Fruit fly (Drosophila melanogaster): ENCODE data around the gene Hexim.
A peak's percentile ranks its signal among the peaks of the same experiment; 100 is the strongest.

The Hexim gene

DNA sequence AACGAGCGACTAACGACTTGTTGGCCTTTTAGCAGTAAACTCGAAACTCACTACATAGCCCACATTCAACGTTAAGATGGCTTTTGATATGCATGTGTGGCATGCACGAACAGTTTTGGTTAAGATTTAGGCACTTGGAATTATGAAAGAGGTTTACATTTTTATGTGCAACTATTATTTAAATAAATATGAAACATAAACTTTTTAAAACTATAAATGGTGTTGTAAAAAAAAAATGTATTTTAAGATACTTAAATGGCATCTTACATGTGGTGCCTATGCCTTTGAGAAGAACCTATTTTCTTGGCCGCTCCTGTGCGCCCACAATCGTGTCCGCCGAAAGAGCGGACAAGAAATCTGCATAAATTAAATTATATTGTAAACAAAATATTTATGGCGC, 47.1 kb downstream of the Hexim start:
- TF ChIP-seq CG11294 (GFP tag; IDR thresholded peaks at IDR 0.05) = no peak
- peak; percentile 48; the same call in 1 of the 2 replicates for TF ChIP-seq CG15336 (GFP tag; IDR thresholded peaks at IDR 0.05)
- TF ChIP-seq CG6163 (GFP tag; IDR thresholded peaks at IDR 0.05) = peak; percentile 10; the same call in 1 of the 3 replicates
- no peak for TF ChIP-seq CG16779 (tag; optimal IDR thresholded peaks at IDR 0.05)
- peak; percentile 7; the same call in 2 of the 3 replicates for TF ChIP-seq eg (GFP tag; IDR thresholded peaks at IDR 0.05)
- TF ChIP-seq Eip75B (GFP tag; optimal IDR thresholded peaks at IDR 0.05) = no peak
- TF ChIP-seq CG10669 (GFP tag; optimal IDR thresholded peaks at IDR 0.05) = no peak
- no peak for TF ChIP-seq Ets21C (GFP tag; optimal IDR thresholded peaks at IDR 0.05)
- TF ChIP-seq fd59A (GFP tag; optimal IDR thresholded peaks at IDR 0.05) = no peak
- TF ChIP-seq CG8119 (GFP tag; IDR thresholded peaks at IDR 0.05) = no peak
- peak; percentile 61 for TF ChIP-seq Eip78C (GFP tag)
- no peak for TF ChIP-seq Gug (GFP tag; IDR thresholded peaks at IDR 0.05)
- TF ChIP-seq spab (GFP tag; optimal IDR thresholded peaks at IDR 0.05) = no peak
- no peak for TF ChIP-seq net (GFP tag; optimal IDR thresholded peaks at IDR 0.05)
- no peak for TF ChIP-seq dsx (GFP tag; optimal IDR thresholded peaks at IDR 0.05; ENCODE audit: poor library complexity, severe bottlenecking)
- no peak for TF ChIP-seq CG34406 (GFP tag; optimal IDR thresholded peaks at IDR 0.05)
- no peak for TF ChIP-seq pdm3 (GFP tag; optimal IDR thresholded peaks at IDR 0.05)
- TF ChIP-seq CG6792 (GFP tag; optimal IDR thresholded peaks at IDR 0.05) = no peak
- TF ChIP-seq CG11762 (GFP tag; optimal IDR thresholded peaks at IDR 0.05; ENCODE audit: insufficient read depth) = no peak
- no peak for TF ChIP-seq Ets96B (tag; optimal IDR thresholded peaks at IDR 0.05)
- TF ChIP-seq achi (GFP tag; optimal IDR thresholded peaks at IDR 0.05) = no peak
- no peak for TF ChIP-seq lz (GFP tag; optimal IDR thresholded peaks at IDR 0.05)

DNA sequence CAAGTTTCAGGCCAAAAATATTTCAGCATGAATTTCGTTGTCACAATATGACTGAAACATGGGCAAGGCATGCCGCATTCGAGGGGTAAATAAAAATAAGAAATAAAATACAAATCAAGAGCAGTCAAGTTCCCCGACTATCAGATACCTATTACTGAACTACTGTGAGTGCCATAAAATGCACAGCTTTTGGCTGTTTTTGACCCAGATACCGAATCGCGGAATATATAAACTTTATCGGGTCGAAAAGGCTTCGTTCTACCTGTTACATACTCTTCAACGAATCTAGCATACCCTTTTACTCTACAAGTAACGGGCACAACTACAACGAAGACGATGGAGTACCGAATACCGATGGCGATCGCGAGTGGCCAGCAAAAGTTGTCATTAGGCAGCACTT, 47.6 kb downstream of the Hexim start:
- TF ChIP-seq topi (GFP tag; optimal IDR thresholded peaks at IDR 0.05) (peak; percentile 65), CG6276 (GFP tag; optimal IDR thresholded peaks at IDR 0.05) (peak; percentile 1), fd85E (GFP tag; optimal IDR thresholded peaks at IDR 0.05) (no peak), dsx (GFP tag; optimal IDR thresholded peaks at IDR 0.05; ENCODE audit: poor library complexity, severe bottlenecking) (peak; percentile 13), net (GFP tag; optimal IDR thresholded peaks at IDR 0.05) (peak; percentile 59), CG1621 (tag; optimal IDR thresholded peaks at IDR 0.05) (no peak), Smox (GFP tag; optimal IDR thresholded peaks at IDR 0.05) (peak; percentile 58), CG32006 (GFP tag; optimal IDR thresholded peaks at IDR 0.05) (peak; percentile 55), ss (GFP tag; optimal IDR thresholded peaks at IDR 0.05) (peak; percentile 2 to 25), CG11902 (GFP tag; optimal IDR thresholded peaks at IDR 0.05) (peak; percentile 81), Ets21C (GFP tag; optimal IDR thresholded peaks at IDR 0.05) (peak; percentile 64), eg (GFP tag; IDR thresholded peaks at IDR 0.05) (peak; percentile 78; the same call in 2 of the 3 replicates), CG16779 (tag; optimal IDR thresholded peaks at IDR 0.05) (peak; percentile 4), vri (GFP tag; optimal IDR thresholded peaks at IDR 0.05) (peak; percentile 14), Eip75B (GFP tag; optimal IDR thresholded peaks at IDR 0.05) (peak; percentile 62), OdsH (GFP tag; optimal IDR thresholded peaks at IDR 0.05) (peak; percentile 71), CG9139 (GFP tag; optimal IDR thresholded peaks at IDR 0.05) (peak; percentile 17), CG34406 (GFP tag; optimal IDR thresholded peaks at IDR 0.05) (peak; percentile 72), spab (GFP tag; optimal IDR thresholded peaks at IDR 0.05) (no peak), Hr39 (GFP tag; optimal IDR thresholded peaks at IDR 0.05) (peak; percentile 70), CG8632 (GFP tag; optimal IDR thresholded peaks at IDR 0.05) (peak; percentile 63), Ets96B (tag; optimal IDR thresholded peaks at IDR 0.05) (peak; percentile 1), CG6854 (GFP tag; optimal IDR thresholded peaks at IDR 0.05) (no peak), CG3032 (tag; optimal IDR thresholded peaks at IDR 0.05) (peak; percentile 10), CG11294 (GFP tag; IDR thresholded peaks at IDR 0.05) (peak; percentile 56), salr (GFP tag; optimal IDR thresholded peaks at IDR 0.05) (peak in 1 of 2 experiments; percentile 28), CG7368 (GFP tag; optimal IDR thresholded peaks at IDR 0.05) (peak; percentile 70), fd59A (GFP tag; optimal IDR thresholded peaks at IDR 0.05) (no peak), CG10631 (GFP tag; optimal IDR thresholded peaks at IDR 0.05) (peak; percentile 44), cyc (GFP tag; optimal IDR thresholded peaks at IDR 0.05) (peak; percentile 69), Eip78C (GFP tag) (peak; percentile 93), svp (GFP tag) (peak; percentile 83), Sox15 (GFP tag; optimal IDR thresholded peaks at IDR 0.05) (peak; percentile 70), CG6792 (GFP tag; optimal IDR thresholded peaks at IDR 0.05) (peak; percentile 75), Hr38 (GFP tag; optimal IDR thresholded peaks at IDR 0.05) (no peak), Lpt (GFP tag; optimal IDR thresholded peaks at IDR 0.05) (peak; percentile 12), CG8119 (GFP tag; IDR thresholded peaks at IDR 0.05) (peak; percentile 71), Hr4 (GFP tag; optimal IDR thresholded peaks at IDR 0.05) (peak; percentile 58), esn (GFP tag; optimal IDR thresholded peaks at IDR 0.05) (peak; percentile 75), CG6808 (GFP tag; optimal IDR thresholded peaks at IDR 0.05) (peak; percentile 34), CG11762 (GFP tag; optimal IDR thresholded peaks at IDR 0.05; ENCODE audit: insufficient read depth) (peak; percentile 19)

Measured in whole organism, prepupa.